Fruit fly (Drosophila melanogaster) whole organism, embryonic: Measurements from ENCODE around the gene CG6569.

ENCODE experiments used
- Atf-2 ChIP-seq: fragments of 200-800 bp; sonication (Bioruptor generic); optimal IDR thresholded peaks from 2 replicates; lab custom pipeline; 2016; ENCODE audit warnings: missing biosample characterization, missing genetic modification characterization
- Atf3 ChIP-seq: fragments of 200-800 bp; sonication (Bioruptor generic); optimal IDR thresholded peaks from 3 replicates; lab custom pipeline; 2016; ENCODE audit warnings: missing biosample characterization, missing genetic modification characterization
- Bgb ChIP-seq: fragments of 200-800 bp; sonication (Bioruptor generic); IDR thresholded peaks from 2 replicates; pipeline ENCODE4 v1.3.6; 2022; ENCODE audit warnings: missing biosample characterization, missing genetic modification characterization; ENCODE audit not compliant: partially characterized antibody
- CG11398 ChIP-seq: fragments of 200-800 bp; sonication (Bioruptor generic); optimal IDR thresholded peaks from 2 replicates; lab custom pipeline; 2016; ENCODE audit warnings: missing biosample characterization, missing genetic modification characterization
- CG12236 ChIP-seq: fragments of 200-800 bp; sonication (Bioruptor generic); optimal IDR thresholded peaks from 2 replicates; lab custom pipeline; 2016; ENCODE audit warnings: missing biosample characterization, missing genetic modification characterization
- CG12769 ChIP-seq: fragments of 200-800 bp; sonication (Bioruptor generic); optimal IDR thresholded peaks from 2 replicates; lab custom pipeline; 2019; ENCODE audit warnings: missing biosample characterization, mild to moderate bottlenecking, missing genetic modification characterization, moderate library complexity
- CG13287 ChIP-seq: fragments of 200-800 bp; sonication (Bioruptor generic); IDR thresholded peaks from 2 replicates; pipeline ENCODE4 v1.3.6; 2022; ENCODE audit warnings: missing biosample characterization, missing genetic modification characterization; ENCODE audit not compliant: partially characterized antibody
- CG14050 ChIP-seq: fragments of 200-800 bp; sonication (Bioruptor generic); IDR thresholded peaks from 3 replicates; pipeline ENCODE4 v1.3.6; 2022; ENCODE audit warnings: missing biosample characterization, missing genetic modification characterization
- CG14710 ChIP-seq: fragments of 200-800 bp; sonication (Bioruptor generic); optimal IDR thresholded peaks from 3 replicates; lab custom pipeline; 2019; ENCODE audit warnings: missing biosample characterization, mild to moderate bottlenecking, missing genetic modification characterization, moderate library complexity
- CG15011 ChIP-seq: fragments of 200-800 bp; sonication (Bioruptor generic); optimal IDR thresholded peaks from 3 replicates; lab custom pipeline; 2018; ENCODE audit warnings: missing biosample characterization, mild to moderate bottlenecking, missing genetic modification characterization
- CG1529 ChIP-seq: fragments of 200-800 bp; sonication (Bioruptor generic); optimal IDR thresholded peaks from 3 replicates; lab custom pipeline; 2018; ENCODE audit warnings: missing biosample characterization, missing genetic modification characterization
- CG18619 ChIP-seq: fragments of 200-800 bp; sonication (Bioruptor generic); optimal IDR thresholded peaks from 3 replicates; lab custom pipeline; 2017; ENCODE audit warnings: missing biosample characterization, mild to moderate bottlenecking, missing genetic modification characterization
- CG18764 ChIP-seq: fragments of 200-800 bp; sonication (Bioruptor generic); optimal IDR thresholded peaks from 3 replicates; lab custom pipeline; 2016; ENCODE audit warnings: missing biosample characterization, missing genetic modification characterization
- CG2120 ChIP-seq: fragments of 200-800 bp; sonication (Bioruptor generic); optimal IDR thresholded peaks from 3 replicates; lab custom pipeline; 2016; ENCODE audit warnings: missing biosample characterization, missing genetic modification characterization
- CG4360 ChIP-seq: fragments of 200-800 bp; sonication (Bioruptor generic); IDR thresholded peaks from 2 replicates; pipeline ENCODE4 v1.3.6; 2022; ENCODE audit warnings: missing biosample characterization, missing genetic modification characterization
- CG4404 ChIP-seq: fragments of 200-800 bp; sonication (Bioruptor generic); IDR thresholded peaks from 2 replicates; pipeline ENCODE4 v1.3.6; 2022; ENCODE audit warnings: missing biosample characterization, missing genetic modification characterization
- CG5245 ChIP-seq: fragments of 200-800 bp; sonication (Bioruptor generic); optimal IDR thresholded peaks from 3 replicates; lab custom pipeline; 2016; ENCODE audit warnings: missing biosample characterization, missing genetic modification characterization
- CG7839 ChIP-seq: fragments of 200-800 bp; sonication (Bioruptor generic); optimal IDR thresholded peaks from 3 replicates; lab custom pipeline; 2018; ENCODE audit warnings: missing biosample characterization, mild to moderate bottlenecking, missing genetic modification characterization, moderate library complexity
- CG7987 ChIP-seq: fragments of 200-800 bp; sonication (Bioruptor generic); optimal IDR thresholded peaks from 2 replicates; lab custom pipeline; 2018; ENCODE audit warnings: missing biosample characterization, mild to moderate bottlenecking, missing genetic modification characterization, moderate library complexity
- CG8359 ChIP-seq: fragments of 200-800 bp; sonication (Bioruptor generic); optimal IDR thresholded peaks from 2 replicates; lab custom pipeline; 2017; ENCODE audit warnings: missing biosample characterization, mild to moderate bottlenecking, missing genetic modification characterization, borderline replicate concordance
- CG8765 ChIP-seq: fragments of 200-800 bp; sonication (Bioruptor generic); IDR thresholded peaks from 2 replicates; pipeline ENCODE4 v1.3.6; 2022; ENCODE audit warnings: missing biosample characterization, missing genetic modification characterization
- CG8944 ChIP-seq: fragments of 200-800 bp; sonication (Bioruptor generic); optimal IDR thresholded peaks from 3 replicates; lab custom pipeline; 2016; ENCODE audit warnings: missing biosample characterization, missing genetic modification characterization
- CG9727 ChIP-seq: fragments of 200-800 bp; sonication (Bioruptor generic); optimal IDR thresholded peaks from 3 replicates; lab custom pipeline; 2017; ENCODE audit warnings: missing biosample characterization, mild to moderate bottlenecking, missing genetic modification characterization
- CG9876 ChIP-seq: fragments of 200-800 bp; sonication (Bioruptor generic); optimal IDR thresholded peaks from 2 replicates; lab custom pipeline; 2016; ENCODE audit warnings: missing biosample characterization, missing genetic modification characterization
- CHES-1-like ChIP-seq: fragments of 200-800 bp; sonication (Bioruptor generic); optimal IDR thresholded peaks from 2 replicates; lab custom pipeline; 2016; ENCODE audit warnings: missing biosample characterization, missing genetic modification characterization
- Deaf1 ChIP-seq: fragments of 200-800 bp; optimal IDR thresholded peaks from 3 replicates; lab custom pipeline; 2019; ENCODE audit warnings: missing biosample characterization, mild to moderate bottlenecking, missing genetic modification characterization, moderate library complexity
- Eip74EF ChIP-seq, 2 experiments: fragments of 200-800 bp in 1 of 2; fragments of >200 bp in 1 of 2; sonication (Bioruptor generic) in 1 of 2; optimal IDR thresholded peaks; 2 replicates each; lab custom pipeline; 2017 to 2019; ENCODE audit warnings: missing biosample characterization in 2 of 2, missing genetic modification characterization in 2 of 2, mild to moderate bottlenecking in 1 of 2, moderate library complexity in 1 of 2
- Elba2 ChIP-seq: fragments of 200-800 bp; sonication (Bioruptor generic); optimal IDR thresholded peaks from 3 replicates; lab custom pipeline; 2016; ENCODE audit warnings: missing biosample characterization, missing genetic modification characterization
- GATAe ChIP-seq: fragments of 200-800 bp; sonication (Bioruptor generic); conservative IDR thresholded peaks from 2 replicates; pipeline ENCODE4 v1.3.6; 2022; ENCODE audit warnings: missing biosample characterization, missing genetic modification characterization
- Hr51 ChIP-seq, 2 experiments: fragments of 200-800 bp; sonication (Bioruptor generic); optimal IDR thresholded peaks; 2 replicates in 1 of 2; 3 replicates in 1 of 2; lab custom pipeline; 2016 to 2018; ENCODE audit warnings: missing biosample characterization in 2 of 2, missing genetic modification characterization in 2 of 2, mild to moderate bottlenecking in 1 of 2, moderate library complexity in 1 of 2
- Ptx1 ChIP-seq: fragments of 200-800 bp; sonication (Bioruptor generic); IDR thresholded peaks from 2 replicates; pipeline ENCODE4 v1.3.6; 2022; ENCODE audit warnings: missing biosample characterization, missing genetic modification characterization
- Tbp ChIP-seq: fragments of >200 bp; optimal IDR thresholded peaks from 2 replicates; lab custom pipeline; 2018; ENCODE audit warnings: missing biosample characterization, missing genetic modification characterization
- Xbp1 ChIP-seq: fragments of 200-800 bp; sonication (Bioruptor generic); optimal IDR thresholded peaks from 3 replicates; lab custom pipeline; 2016; ENCODE audit warnings: missing biosample characterization, mild to moderate bottlenecking, missing genetic modification characterization
- ab ChIP-seq: fragments of 200-800 bp; sonication (Bioruptor generic); optimal IDR thresholded peaks from 2 replicates; lab custom pipeline; 2016; ENCODE audit warnings: missing biosample characterization, missing genetic modification characterization
- ap ChIP-seq: fragments of 200-800 bp; sonication (Bioruptor generic); IDR thresholded peaks from 2 replicates; pipeline ENCODE4 v1.3.6; 2022; ENCODE audit warnings: missing biosample characterization, missing genetic modification characterization
- bowl ChIP-seq: fragments of 200-800 bp; sonication (Bioruptor generic); IDR thresholded peaks from 2 replicates; pipeline ENCODE4 v1.3.6; 2022; ENCODE audit warnings: missing biosample characterization, missing genetic modification characterization
- chinmo ChIP-seq: fragments of 200-800 bp; sonication (Bioruptor generic); IDR thresholded peaks from 4 replicates; pipeline ENCODE4 v1.3.6; 2022; ENCODE audit warnings: missing biosample characterization, missing genetic modification characterization; ENCODE audit not compliant: partially characterized antibody
- corto ChIP-seq: fragments of 200-800 bp; sonication (Bioruptor generic); optimal IDR thresholded peaks from 2 replicates; lab custom pipeline; 2016; ENCODE audit warnings: missing biosample characterization, mild to moderate bottlenecking, missing genetic modification characterization, moderate library complexity
- danr ChIP-seq: fragments of 200-800 bp; sonication (Bioruptor generic); IDR thresholded peaks from 2 replicates; pipeline ENCODE4 v1.3.6; 2022; ENCODE audit warnings: missing biosample characterization, missing genetic modification characterization
- dysf ChIP-seq: fragments of 200-800 bp; sonication (Bioruptor generic); IDR thresholded peaks from 3 replicates; pipeline ENCODE4 v1.3.6; 2022; ENCODE audit warnings: missing biosample characterization, missing genetic modification characterization
- emc ChIP-seq: fragments of 200-800 bp; sonication (Bioruptor generic); optimal IDR thresholded peaks from 2 replicates; lab custom pipeline; 2016; ENCODE audit warnings: missing biosample characterization, missing genetic modification characterization
- en ChIP-seq: fragments of 200-800 bp; sonication (Bioruptor generic); optimal IDR thresholded peaks from 2 replicates; lab custom pipeline; 2016; ENCODE audit warnings: missing biosample characterization, missing genetic modification characterization
- h ChIP-seq: fragments of >200 bp; optimal IDR thresholded peaks from 2 replicates; lab custom pipeline; 2017
- hkb ChIP-seq, 2 experiments: fragments of 200-800 bp in 1 of 2; fragments of >200 bp in 1 of 2; sonication (Bioruptor generic) in 1 of 2; IDR thresholded peaks in 1 of 2; optimal IDR thresholded peaks in 1 of 2; 2 replicates each; pipeline versions ENCODE4 v1.3.6 to Lab custom; 2017 to 2022; ENCODE audit warnings: missing biosample characterization in 1 of 2, missing genetic modification characterization in 1 of 2
- jing ChIP-seq: fragments of 200-800 bp; sonication (Bioruptor generic); optimal IDR thresholded peaks from 2 replicates; lab custom pipeline; 2018; ENCODE audit warnings: missing biosample characterization, mild to moderate bottlenecking, missing genetic modification characterization
- p53 ChIP-seq: fragments of 200-800 bp; sonication (Bioruptor generic); optimal IDR thresholded peaks from 2 replicates; lab custom pipeline; 2016; ENCODE audit warnings: missing biosample characterization, missing genetic modification characterization
- peb ChIP-seq: fragments of 200-800 bp; sonication (Bioruptor generic); IDR thresholded peaks from 2 replicates; pipeline ENCODE4 v1.3.6; 2022; ENCODE audit warnings: missing biosample characterization, missing genetic modification characterization
- sima ChIP-seq: fragments of 200-800 bp; sonication (Bioruptor generic); optimal IDR thresholded peaks from 2 replicates; lab custom pipeline; 2016; ENCODE audit warnings: missing biosample characterization, missing genetic modification characterization
- unc-4 ChIP-seq: fragments of 200-800 bp; sonication (Bioruptor generic); IDR thresholded peaks from 2 replicates; pipeline ENCODE4 v1.3.6; 2022; ENCODE audit warnings: missing biosample characterization, missing genetic modification characterization; ENCODE audit not compliant: partially characterized antibody
- wek ChIP-seq: fragments of 200-800 bp; sonication (Bioruptor generic); optimal IDR thresholded peaks from 3 replicates; lab custom pipeline; 2018; ENCODE audit warnings: missing biosample characterization, mild to moderate bottlenecking, missing genetic modification characterization, moderate library complexity
- wor ChIP-seq: fragments of 200-800 bp; sonication (Bioruptor generic); IDR thresholded peaks from 2 replicates; pipeline ENCODE4 v1.3.6; 2022; ENCODE audit warnings: missing biosample characterization, missing genetic modification characterization
- zf30C ChIP-seq: fragments of 200-800 bp; sonication (Bioruptor generic); optimal IDR thresholded peaks from 3 replicates; lab custom pipeline; 2018; ENCODE audit warnings: missing biosample characterization, mild to moderate bottlenecking, missing genetic modification characterization

The CG6569 gene

dm6 chr3R:21822562-21822933 lies 45.2 kb downstream of the CG6569 start, which contains the start of gene CASK (continued):
- no peak for TF ChIP-seq corto
- no peak for TF ChIP-seq CG7839 (tag; lab: Kevin White, UChicago)
- TF ChIP-seq CG7987 (GFP tag; lab: Kevin White, UChicago): no peak
- TF ChIP-seq jing (GFP tag; lab: Kevin White, UChicago): no peak
- no peak for TF ChIP-seq Eip74EF (GFP tag; optimal IDR thresholded peaks at IDR 0.05; lab: Kevin White, UChicago)
- TF ChIP-seq CG18619 (GFP tag; lab: Kevin White, UChicago): no peak
- TF ChIP-seq CG1529 (GFP tag; lab: Kevin White, UChicago): no peak
- TF ChIP-seq h (lab: Kevin White, UChicago): no peak
- no peak for TF ChIP-seq wek (GFP tag; lab: Kevin White, UChicago)
- TF ChIP-seq Ptx1: no peak
- no peak for TF ChIP-seq Hr51 (GFP tag; optimal IDR thresholded peaks at IDR 0.05; lab: Kevin White, UChicago)
- TF ChIP-seq CG15011 (GFP tag; lab: Kevin White, UChicago): no peak
- no peak for TF ChIP-seq zf30C (GFP tag; lab: Kevin White, UChicago)
- TF ChIP-seq CG11398: no peak
- no peak for TF ChIP-seq CG9727 (GFP tag; lab: Kevin White, UChicago)
- TF ChIP-seq wor: no peak
- peak; percentile 57 for TF ChIP-seq hkb (optimal IDR thresholded peaks at IDR 0.05; lab: Kevin White, UChicago)
- no peak for TF ChIP-seq hkb (GFP tag; IDR thresholded peaks at IDR 0.05; lab: Robert Waterston, UW)
- TF ChIP-seq CG13287 (GFP tag; lab: Robert Waterston, UW): peak; percentile 29
- no peak for TF ChIP-seq Atf-2 (GFP tag; lab: Kevin White, UChicago)
- TF ChIP-seq CG4360: no peak
- TF ChIP-seq CG4404 (GFP tag; lab: Robert Waterston, UW): no peak
- TF ChIP-seq GATAe (GFP tag; lab: Robert Waterston, UW): no peak
- no peak for TF ChIP-seq en (GFP tag; lab: Kevin White, UChicago)
- TF ChIP-seq CHES-1-like: no peak
- no peak for TF ChIP-seq Tbp (GFP tag; lab: Kevin White, UChicago)
- no peak for TF ChIP-seq danr (GFP tag; lab: Robert Waterston, UW)
- TF ChIP-seq Xbp1 (GFP tag; lab: Kevin White, UChicago): peak; percentile 30
- TF ChIP-seq bowl (GFP tag; lab: Robert Waterston, UW): no peak
- no peak for TF ChIP-seq sima
- TF ChIP-seq CG5245 (GFP tag; lab: Kevin White, UChicago): no peak
- TF ChIP-seq peb (GFP tag; lab: Robert Waterston, UW): no peak
- peak; percentile 14; the same call in 1 of the 2 replicates for TF ChIP-seq Bgb (GFP tag; lab: Robert Waterston, UW)
- TF ChIP-seq CG14050: no peak
- no peak for TF ChIP-seq CG12236 (GFP tag; lab: Kevin White, UChicago)
- no peak for TF ChIP-seq CG12769 (tag; lab: Kevin White, UChicago)
- no peak for TF ChIP-seq CG8359 (GFP tag; lab: Kevin White, UChicago)
- no peak for TF ChIP-seq p53 (GFP tag; lab: Kevin White, UChicago)
- no peak for TF ChIP-seq Atf3
- no peak for TF ChIP-seq CG9876 (GFP tag; lab: Kevin White, UChicago)
- no peak for TF ChIP-seq CG8765
- no peak for TF ChIP-seq CG8944
- no peak for TF ChIP-seq dysf (GFP tag; lab: Robert Waterston, UW)
- TF ChIP-seq CG18764 (GFP tag; lab: Kevin White, UChicago): no peak
- no peak for TF ChIP-seq ab
- no peak for TF ChIP-seq emc (GFP tag; lab: Kevin White, UChicago)
- peak; percentile 24 for TF ChIP-seq CG2120
- no peak for TF ChIP-seq chinmo (GFP tag; lab: Robert Waterston, UW)
- TF ChIP-seq CG14710: peak; percentile 40
- no peak for TF ChIP-seq Deaf1 (tag; lab: Kevin White, UChicago)
- peak; percentile 21; the same call in 1 of the 2 replicates for TF ChIP-seq unc-4
- no peak for TF ChIP-seq ap
- TF ChIP-seq Elba2 (GFP tag; lab: Kevin White, UChicago): no peak
